Comparison of ENCODE assay signal across 8 worm cellular contexts in the genomic region with DNA sequence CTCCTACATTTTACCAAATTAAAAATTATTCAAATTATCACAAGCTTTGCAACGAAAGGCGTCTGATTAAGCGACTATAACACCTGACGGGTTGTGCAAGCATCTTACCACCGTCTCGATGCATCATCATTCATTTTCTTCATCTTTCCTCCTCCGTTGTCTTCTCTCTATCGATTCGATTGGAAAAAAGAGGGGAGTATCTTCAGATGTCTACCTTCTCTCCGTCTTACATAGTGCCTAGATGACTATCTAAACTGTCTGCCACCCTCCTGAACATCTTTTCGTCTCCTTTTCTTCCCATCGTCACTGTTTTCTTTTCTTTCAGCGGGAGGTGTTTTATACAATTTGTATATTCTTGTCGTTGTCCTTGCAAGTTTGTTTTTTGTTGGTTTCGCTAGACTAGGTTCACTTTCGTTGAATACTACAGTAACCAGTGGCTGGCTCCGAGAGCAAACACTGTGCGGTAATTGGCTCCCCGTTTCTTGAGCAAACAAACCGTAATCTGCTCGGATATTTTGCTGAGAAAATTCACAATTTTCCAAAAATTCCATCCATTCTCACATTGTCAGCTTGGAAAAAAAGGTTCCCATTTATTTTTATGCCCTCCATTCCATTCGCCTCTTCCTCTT.
TF ChIP-seq lines count a peak whose summit lies in the region.

No protein-coding gene starts in this region.

TF ChIP-seq in whole organism, L1 larva, 84 proteins besides CTCF, POLR2A, EP300 and RAD21 (continues in another document):
- peak; percentile 26 for TF ChIP-seq ztf-4 (tag; optimal IDR thresholded peaks at IDR 0.05; lab: Kevin White, UChicago)
- TF ChIP-seq blmp-1 (tag; optimal IDR thresholded peaks at IDR 0.05; lab: Kevin White, UChicago), result peak; percentile 81
- TF ChIP-seq lin-35 (GFP tag; optimal IDR thresholded peaks at IDR 0.05; lab: Kevin White, UChicago), result peak; percentile 4 to 64
- peak; percentile 63 for TF ChIP-seq rnt-1 (tag; optimal IDR thresholded peaks at IDR 0.05; lab: Kevin White, UChicago)
- peak; percentile 48 for TF ChIP-seq nhr-20 (tag; optimal IDR thresholded peaks at IDR 0.05; lab: Kevin White, UChicago)
- TF ChIP-seq efl-1 (optimal IDR thresholded peaks at IDR 0.05; lab: Kevin White, UChicago), result peak; percentile 39 to 47
- peak; percentile 2 to 91 for TF ChIP-seq efl-1 (GFP tag; optimal IDR thresholded peaks at IDR 0.05 in 1 of 2; lab: Kevin White, UChicago)
- TF ChIP-seq elt-3 (tag; optimal IDR thresholded peaks at IDR 0.05; lab: Kevin White, UChicago), result peak in 2 of 6 experiments; percentile 14 to 44
- TF ChIP-seq sox-4 (tag; optimal IDR thresholded peaks at IDR 0.05; lab: Kevin White, UChicago), result no peak
- TF ChIP-seq mep-1 (tag; optimal IDR thresholded peaks at IDR 0.05; lab: Kevin White, UChicago), result peak; percentile 49

TF ChIP-seq in whole organism, L2 larva, 48 proteins besides CTCF, POLR2A, EP300 and RAD21 (continues in another document):
- TF ChIP-seq nhr-6 (tag; optimal IDR thresholded peaks at IDR 0.05; lab: Kevin White, UChicago) (no peak), ceh-16 (tag; optimal IDR thresholded peaks at IDR 0.05; lab: Kevin White, UChicago) (no peak), mbf-1 (tag; optimal IDR thresholded peaks at IDR 0.05; lab: Kevin White, UChicago) (no peak), lsy-2 (tag; optimal IDR thresholded peaks at IDR 0.05; lab: Kevin White, UChicago) (peak in 1 of 2 experiments; percentile 42), F13H6.1 (tag; optimal IDR thresholded peaks at IDR 0.05; lab: Kevin White, UChicago) (peak; percentile 17), elt-1 (tag; optimal IDR thresholded peaks at IDR 0.05; lab: Kevin White, UChicago) (no peak), R02D3.7 (tag; optimal IDR thresholded peaks at IDR 0.05; lab: Kevin White, UChicago) (no peak), C34F6.9 (tag; optimal IDR thresholded peaks at IDR 0.05; lab: Kevin White, UChicago) (peak; percentile 45), gmeb-1 (tag; optimal IDR thresholded peaks at IDR 0.05; lab: Kevin White, UChicago) (peak; percentile 13), lin-13 (GFP tag; optimal IDR thresholded peaks at IDR 0.05; lab: Kevin White, UChicago) (peak; percentile 13)

TF ChIP-seq in whole organism, L3 larva, 47 proteins besides CTCF, POLR2A, EP300 and RAD21 (continues in another document):
- peak; percentile 79 for TF ChIP-seq ceh-28 (tag; optimal IDR thresholded peaks at IDR 0.05; lab: Kevin White, UChicago)
- TF ChIP-seq hmg-11 (tag; optimal IDR thresholded peaks at IDR 0.05; lab: Kevin White, UChicago), result peak; percentile 3
- no peak for TF ChIP-seq mml-1 (tag; optimal IDR thresholded peaks at IDR 0.05; lab: Kevin White, UChicago)
- peak; percentile 53 for TF ChIP-seq nhr-23 (tag; optimal IDR thresholded peaks at IDR 0.05; lab: Kevin White, UChicago)
- no peak for TF ChIP-seq sea-2 (GFP tag; optimal IDR thresholded peaks at IDR 0.05; lab: Kevin White, UChicago)
- no peak for TF ChIP-seq daf-12 (tag; optimal IDR thresholded peaks at IDR 0.05; lab: Kevin White, UChicago)
- TF ChIP-seq nfya-1 (tag; optimal IDR thresholded peaks at IDR 0.05; lab: Kevin White, UChicago; ENCODE audit: insufficient read depth), result peak; percentile 49
- no peak for TF ChIP-seq lin-39 (tag; optimal IDR thresholded peaks at IDR 0.05; lab: Kevin White, UChicago)
- TF ChIP-seq elt-3 (tag; optimal IDR thresholded peaks at IDR 0.05; lab: Kevin White, UChicago), result no peak
- TF ChIP-seq elt-2 (tag; optimal IDR thresholded peaks at IDR 0.05; lab: Kevin White, UChicago), result peak; percentile 54
- no peak for TF ChIP-seq elt-1 (tag; optimal IDR thresholded peaks at IDR 0.05; lab: Kevin White, UChicago)

TF ChIP-seq in whole organism, L4 larva, 104 proteins besides CTCF, POLR2A, EP300 and RAD21 (continues in another document):
- TF ChIP-seq nhr-77 (tag; optimal IDR thresholded peaks at IDR 0.05; lab: Kevin White, UChicago) (peak; percentile 29), F26F4.8 (GFP tag; conservative IDR thresholded peaks at IDR 0.05; lab: Robert Waterston, UW) (no peak), hlh-30 (tag; optimal IDR thresholded peaks at IDR 0.05; lab: Kevin White, UChicago; ENCODE audit: insufficient read depth) (peak; percentile 76), aha-1 (tag; lab: Kevin White, UChicago) (peak; percentile 48), mep-1 (tag; optimal IDR thresholded peaks at IDR 0.05; lab: Kevin White, UChicago) (peak; percentile 46), ceh-28 (tag; optimal IDR thresholded peaks at IDR 0.05; lab: Kevin White, UChicago) (peak; percentile 26), nhr-76 (tag; optimal IDR thresholded peaks at IDR 0.05; lab: Kevin White, UChicago) (no peak), lin-38 (GFP tag; IDR thresholded peaks at IDR 0.05; lab: Robert Waterston, UW) (peak; percentile 43), F37D6.2 (tag; optimal IDR thresholded peaks at IDR 0.05; lab: Kevin White, UChicago) (no peak), mes-2 (tag; optimal IDR thresholded peaks at IDR 0.05; lab: Kevin White, UChicago; ENCODE audit: poor library complexity, severe bottlenecking) (peak; percentile 61), lsy-2 (tag; optimal IDR thresholded peaks at IDR 0.05; lab: Kevin White, UChicago) (peak in 1 of 2 experiments; percentile 55)

TF ChIP-seq in whole organism, late embryonic, 69 proteins besides CTCF, POLR2A, EP300 and RAD21 (continues in another document):
- peak; percentile 5 for TF ChIP-seq elt-2 (tag; optimal IDR thresholded peaks at IDR 0.05; lab: Kevin White, UChicago)
- TF ChIP-seq T23F11.4 (GFP tag; optimal IDR thresholded peaks at IDR 0.05; lab: Kevin White, UChicago), result no peak
- no peak for TF ChIP-seq ceh-34 (tag; optimal IDR thresholded peaks at IDR 0.05; lab: Kevin White, UChicago)
- no peak for TF ChIP-seq unc-86 (tag; optimal IDR thresholded peaks at IDR 0.05; lab: Kevin White, UChicago)
- TF ChIP-seq sdc-2 (tag; optimal IDR thresholded peaks at IDR 0.05; lab: Kevin White, UChicago), result no peak
- TF ChIP-seq ceh-30 (tag; optimal IDR thresholded peaks at IDR 0.05; lab: Kevin White, UChicago), result no peak
- peak; percentile 28 for TF ChIP-seq dve-1 (tag; optimal IDR thresholded peaks at IDR 0.05; lab: Kevin White, UChicago)
- no peak for TF ChIP-seq C38D4.7 (GFP tag; optimal IDR thresholded peaks at IDR 0.05; lab: Kevin White, UChicago)
- TF ChIP-seq rnt-1 (tag; optimal IDR thresholded peaks at IDR 0.05; lab: Kevin White, UChicago), result no peak
- TF ChIP-seq mec-3 (tag; optimal IDR thresholded peaks at IDR 0.05; lab: Kevin White, UChicago; ENCODE audit: borderline replicate concordance), result no peak
- no peak for TF ChIP-seq ttx-3 (tag; optimal IDR thresholded peaks at IDR 0.05; lab: Kevin White, UChicago)

TF ChIP-seq in whole organism, midembryonic, 9 proteins besides CTCF, POLR2A, EP300 and RAD21:
- TF ChIP-seq flt-1 (GFP tag; IDR thresholded peaks at IDR 0.05; lab: Robert Waterston, UW), result no peak
- TF ChIP-seq ref-1 (GFP tag; conservative IDR thresholded peaks at IDR 0.05; lab: Robert Waterston, UW), result no peak
- TF ChIP-seq cog-1 (tag; optimal IDR thresholded peaks at IDR 0.05; lab: Kevin White, UChicago), result peak; percentile 38
- no peak for TF ChIP-seq ztf-29 (GFP tag; IDR thresholded peaks at IDR 0.05; lab: Robert Waterston, UW)
- TF ChIP-seq ztf-23 (GFP tag; IDR thresholded peaks at IDR 0.05; lab: Robert Waterston, UW), result no peak
- TF ChIP-seq T22C8.4 (GFP tag; IDR thresholded peaks at IDR 0.05; lab: Robert Waterston, UW), result peak; percentile 43; the same call in 1 of the 2 replicates
- no peak for TF ChIP-seq klf-2 (GFP tag; conservative IDR thresholded peaks at IDR 0.05; lab: Robert Waterston, UW)
- TF ChIP-seq med-1 (GFP tag; optimal IDR thresholded peaks at IDR 0.05; lab: Kevin White, UChicago; ENCODE audit: insufficient read depth), result no peak
- TF ChIP-seq tab-1 (GFP tag; IDR thresholded peaks at IDR 0.05; lab: Robert Waterston, UW), result no peak

TF ChIP-seq in whole organism, mixed stage, embryonic, 35 proteins besides CTCF, POLR2A, EP300 and RAD21 (continues in another document):
- no peak for TF ChIP-seq mab-5 (tag; optimal IDR thresholded peaks at IDR 0.05; lab: Kevin White, UChicago)
- TF ChIP-seq unc-39 (tag; optimal IDR thresholded peaks at IDR 0.05; lab: Kevin White, UChicago), result no peak
- TF ChIP-seq lin-32 (GFP tag; optimal IDR thresholded peaks at IDR 0.05; lab: Kevin White, UChicago), result no peak
- peak; percentile 26 for TF ChIP-seq pha-4 (tag; optimal IDR thresholded peaks at IDR 0.05; lab: Kevin White, UChicago)
- peak; percentile 68 for TF ChIP-seq hlh-1 (tag; optimal IDR thresholded peaks at IDR 0.05; lab: Kevin White, UChicago)
- TF ChIP-seq cnd-1 (tag; optimal IDR thresholded peaks at IDR 0.05; lab: Kevin White, UChicago), result no peak
- no peak for TF ChIP-seq mls-2 (tag; optimal IDR thresholded peaks at IDR 0.05; lab: Kevin White, UChicago)
- no peak for TF ChIP-seq ceh-83 (GFP tag; optimal IDR thresholded peaks at IDR 0.05; lab: Kevin White, UChicago)
- TF ChIP-seq zip-8 (tag; optimal IDR thresholded peaks at IDR 0.05; lab: Kevin White, UChicago), result no peak
- TF ChIP-seq lsy-2 (tag; optimal IDR thresholded peaks at IDR 0.05; lab: Kevin White, UChicago), result peak; percentile 54
- TF ChIP-seq flh-1 (GFP tag; optimal IDR thresholded peaks at IDR 0.05; lab: Kevin White, UChicago), result no peak
- TF ChIP-seq ham-2 (GFP tag; optimal IDR thresholded peaks at IDR 0.05; lab: Kevin White, UChicago), result no peak
- peak; percentile 10 for TF ChIP-seq unc-120 (tag; optimal IDR thresholded peaks at IDR 0.05; lab: Kevin White, UChicago; ENCODE audit: poor library complexity, severe bottlenecking)
- peak; percentile 89 for TF ChIP-seq ceh-39 (tag; optimal IDR thresholded peaks at IDR 0.05; lab: Kevin White, UChicago)

TF ChIP-seq in whole organism, young adult, 124 proteins besides CTCF, POLR2A, EP300 and RAD21 (continues in another document):
- TF ChIP-seq Y95B8A.8 (GFP tag; IDR thresholded peaks at IDR 0.05; lab: Robert Waterston, UW) (no peak), let-526 (GFP tag; IDR thresholded peaks at IDR 0.05; lab: Robert Waterston, UW) (no peak), repo-1 (tag; optimal IDR thresholded peaks at IDR 0.05; lab: Kevin White, UChicago) (no peak), ceh-58 (GFP tag; IDR thresholded peaks at IDR 0.05; lab: Robert Waterston, UW) (no peak), nhr-80 (tag; optimal IDR thresholded peaks at IDR 0.05; lab: Kevin White, UChicago) (peak; percentile 44), F57A8.1 (GFP tag; optimal IDR thresholded peaks at IDR 0.05; lab: Kevin White, UChicago) (no peak), hmg-20 (GFP tag; IDR thresholded peaks at IDR 0.05; lab: Robert Waterston, UW) (no peak), madf-10 (tag; optimal IDR thresholded peaks at IDR 0.05; lab: Kevin White, UChicago) (no peak), hmg-1.2 (GFP tag; IDR thresholded peaks at IDR 0.05; lab: Robert Waterston, UW) (peak; percentile 61; the same call in 1 of the 2 replicates), B0035.1 (tag; optimal IDR thresholded peaks at IDR 0.05; lab: Kevin White, UChicago) (no peak), nfya-1 (tag; optimal IDR thresholded peaks at IDR 0.05; lab: Kevin White, UChicago; ENCODE audit: borderline replicate concordance, insufficient read depth) (no peak), pbrm-1 (GFP tag; IDR thresholded peaks at IDR 0.05; lab: Robert Waterston, UW) (no peak), snpc-1.3 (tag; optimal IDR thresholded peaks at IDR 0.05; lab: Kevin White, UChicago; ENCODE audit: insufficient read depth) (no peak), gei-17 (GFP tag; optimal IDR thresholded peaks at IDR 0.05; lab: Kevin White, UChicago) (no peak), lir-1 (GFP tag; conservative IDR thresholded peaks at IDR 0.05; lab: Robert Waterston, UW) (no peak), F10E7.11 (tag; optimal IDR thresholded peaks at IDR 0.05; lab: Kevin White, UChicago) (no peak)
